Worm (Caenorhabditis elegans): ENCODE results near the gene Y113G7B.27.

Y113G7B.27 gene

DNA sequence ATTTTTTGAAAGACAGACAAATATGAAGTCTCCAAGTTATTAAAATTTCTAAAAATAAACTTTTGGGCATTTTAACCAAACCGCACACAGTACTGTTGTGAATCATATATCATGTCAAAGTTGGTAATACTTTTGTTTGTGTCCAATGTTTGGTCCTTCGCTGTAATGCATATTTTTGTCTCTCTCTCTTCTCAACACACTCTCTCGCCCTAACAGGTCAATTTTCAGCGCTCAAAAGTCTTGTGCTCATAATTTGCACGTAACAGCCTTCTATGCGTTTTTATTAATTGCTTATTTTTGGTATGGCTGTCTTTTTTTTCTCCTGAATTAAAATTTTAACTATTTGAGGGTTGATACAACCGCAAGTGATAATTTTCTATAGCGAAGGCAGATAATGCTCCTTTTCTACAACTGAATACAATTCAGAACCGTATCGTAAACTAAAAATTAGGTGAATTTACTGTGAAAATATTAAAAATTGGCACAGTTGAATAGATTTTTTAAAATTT, 30.8 kb upstream of the Y113G7B.27 start:
- TF ChIP-seq blmp-1 (tag; optimal IDR thresholded peaks at IDR 0.05) = no peak
- TF ChIP-seq elt-1 (tag; optimal IDR thresholded peaks at IDR 0.05; ENCODE audit: borderline replicate concordance, insufficient read depth) = no peak
- TF ChIP-seq lsy-2 (tag; optimal IDR thresholded peaks at IDR 0.05) = no peak
- no peak for TF ChIP-seq bed-3 (GFP tag; optimal IDR thresholded peaks at IDR 0.05)
- no peak for TF ChIP-seq unc-39 (tag; optimal IDR thresholded peaks at IDR 0.05)
- TF ChIP-seq ceh-43 (GFP tag; optimal IDR thresholded peaks at IDR 0.05) = no peak
- TF ChIP-seq unc-62 (GFP tag; optimal IDR thresholded peaks at IDR 0.05) = no peak
- TF ChIP-seq mls-2 (tag; optimal IDR thresholded peaks at IDR 0.05) = no peak
- TF ChIP-seq pha-4 (tag; optimal IDR thresholded peaks at IDR 0.05) = no peak
- no peak for TF ChIP-seq sptf-1 (tag; optimal IDR thresholded peaks at IDR 0.05)
- no peak for TF ChIP-seq ces-1 (GFP tag; optimal IDR thresholded peaks at IDR 0.05)
- TF ChIP-seq ceh-83 (GFP tag; optimal IDR thresholded peaks at IDR 0.05) = no peak
- TF ChIP-seq ham-2 (GFP tag; optimal IDR thresholded peaks at IDR 0.05) = no peak
- no peak for TF ChIP-seq sem-2 (GFP tag; optimal IDR thresholded peaks at IDR 0.05)
- no peak for TF ChIP-seq lin-13 (tag; optimal IDR thresholded peaks at IDR 0.05)
- TF ChIP-seq nhr-76 (tag; optimal IDR thresholded peaks at IDR 0.05) = no peak
- TF ChIP-seq ztf-11 (tag; optimal IDR thresholded peaks at IDR 0.05) = no peak
- TF ChIP-seq drap-1 (GFP tag; optimal IDR thresholded peaks at IDR 0.05) = no peak
- no peak for TF ChIP-seq elt-3 (tag; optimal IDR thresholded peaks at IDR 0.05)

DNA sequence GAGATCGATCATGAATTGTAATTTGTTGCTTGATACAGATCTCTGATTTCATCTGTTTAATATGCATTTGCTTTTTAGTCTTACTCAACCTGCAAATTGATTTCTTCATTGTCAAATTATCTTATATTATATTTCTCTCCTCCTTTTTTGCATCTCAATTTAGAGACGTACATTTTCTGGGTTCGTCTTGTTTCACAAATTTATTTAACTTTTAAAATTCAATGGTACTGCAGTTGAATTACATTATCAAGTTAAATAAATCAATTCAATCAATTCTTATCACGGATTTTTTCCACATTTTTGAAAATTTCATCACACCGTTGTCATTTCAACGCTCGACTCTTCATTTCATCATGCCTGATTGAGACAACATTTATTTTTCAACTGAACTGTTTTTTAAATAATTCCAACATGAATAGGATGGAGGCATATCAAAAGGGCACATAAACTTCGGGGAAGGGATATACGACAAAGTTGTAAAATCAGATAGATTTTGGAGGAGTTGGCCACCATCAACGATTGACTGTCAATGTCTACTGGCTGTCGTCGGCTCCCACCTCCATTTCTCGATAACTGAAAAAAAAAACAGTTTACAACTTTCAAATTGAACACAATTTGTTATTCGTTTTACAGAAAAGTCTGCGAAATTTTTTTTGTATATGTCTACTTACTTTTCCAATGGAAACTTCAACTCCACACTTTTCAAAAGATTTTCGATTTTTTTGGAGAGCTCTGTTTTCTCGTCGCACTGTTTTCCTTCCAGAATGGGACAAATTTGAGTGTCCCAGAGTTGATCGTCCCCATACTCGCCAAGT, 30.1 kb upstream of the Y113G7B.27 start:
- TF ChIP-seq cnd-1 (tag; optimal IDR thresholded peaks at IDR 0.05) (no peak), elt-3 (tag; optimal IDR thresholded peaks at IDR 0.05) (no peak), unc-62 (GFP tag; optimal IDR thresholded peaks at IDR 0.05) (no peak), lin-32 (GFP tag; optimal IDR thresholded peaks at IDR 0.05) (no peak), ham-2 (GFP tag; optimal IDR thresholded peaks at IDR 0.05) (no peak), nhr-2 (tag; optimal IDR thresholded peaks at IDR 0.05) (no peak), zip-8 (tag; optimal IDR thresholded peaks at IDR 0.05) (no peak), pha-4 (tag; optimal IDR thresholded peaks at IDR 0.05) (no peak), nhr-12 (tag; optimal IDR thresholded peaks at IDR 0.05) (no peak)

- TF ChIP-seq ces-1 (GFP tag; optimal IDR thresholded peaks at IDR 0.05) (no peak), ceh-43 (GFP tag; optimal IDR thresholded peaks at IDR 0.05) (no peak), unc-39 (tag; optimal IDR thresholded peaks at IDR 0.05) (no peak), mls-2 (tag; optimal IDR thresholded peaks at IDR 0.05) (no peak), blmp-1 (tag; optimal IDR thresholded peaks at IDR 0.05) (no peak), lin-13 (tag; optimal IDR thresholded peaks at IDR 0.05) (no peak), lin-32 (GFP tag; optimal IDR thresholded peaks at IDR 0.05) (no peak), nhr-76 (tag; optimal IDR thresholded peaks at IDR 0.05) (no peak), drap-1 (GFP tag; optimal IDR thresholded peaks at IDR 0.05) (no peak)
Measured at ce11 chrV:20163105-20163449, 29.6 kb upstream of the Y113G7B.27 start.

DNA sequence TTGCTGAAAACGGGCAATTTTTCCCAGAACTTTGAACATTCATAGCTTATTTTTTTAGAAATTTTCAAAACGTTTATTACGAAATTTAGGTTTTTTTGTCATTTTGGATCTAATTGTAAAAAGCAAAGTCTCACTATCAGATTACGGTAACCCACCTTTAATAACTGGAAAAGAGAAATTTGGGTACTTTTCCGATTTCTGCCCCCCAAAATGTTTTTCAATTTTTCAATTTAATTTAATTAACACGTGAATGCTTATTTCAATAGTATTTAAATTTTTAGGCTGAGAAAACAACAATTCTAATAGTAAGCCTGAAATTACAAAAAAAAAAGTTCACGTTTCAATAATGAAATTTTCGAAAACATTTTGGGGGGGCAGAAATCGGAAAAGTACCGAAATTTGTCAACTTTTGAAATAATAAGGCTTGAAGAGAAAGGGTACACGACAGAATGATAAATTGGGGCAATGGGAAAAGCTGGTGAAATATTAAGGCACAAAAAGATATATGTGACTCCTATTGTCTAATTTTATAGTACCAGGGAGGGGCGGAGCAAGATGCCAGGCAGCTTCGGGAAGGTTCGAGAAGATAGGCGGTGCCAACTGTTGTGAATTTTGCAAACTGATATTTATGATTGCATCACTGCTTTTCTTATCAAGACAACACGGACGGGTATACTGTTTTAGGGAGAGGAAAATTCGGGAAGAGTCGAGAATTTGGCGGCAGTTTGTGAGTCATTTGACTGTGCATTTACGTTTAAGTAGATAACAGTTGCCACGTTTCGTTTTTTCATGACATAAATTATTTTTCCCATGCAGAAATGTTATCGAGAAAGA, 28.4 kb upstream of the Y113G7B.27 start, which contains the start of gene F19B2.5:
F19B2.5 (minus strand) TSS at position 107 of the 834 bp plus-strand sequence.
- TF ChIP-seq ceh-83 (GFP tag; optimal IDR thresholded peaks at IDR 0.05) (no peak), lin-32 (GFP tag; optimal IDR thresholded peaks at IDR 0.05) (no peak), pha-4 (tag; optimal IDR thresholded peaks at IDR 0.05) (no peak)

DNA sequence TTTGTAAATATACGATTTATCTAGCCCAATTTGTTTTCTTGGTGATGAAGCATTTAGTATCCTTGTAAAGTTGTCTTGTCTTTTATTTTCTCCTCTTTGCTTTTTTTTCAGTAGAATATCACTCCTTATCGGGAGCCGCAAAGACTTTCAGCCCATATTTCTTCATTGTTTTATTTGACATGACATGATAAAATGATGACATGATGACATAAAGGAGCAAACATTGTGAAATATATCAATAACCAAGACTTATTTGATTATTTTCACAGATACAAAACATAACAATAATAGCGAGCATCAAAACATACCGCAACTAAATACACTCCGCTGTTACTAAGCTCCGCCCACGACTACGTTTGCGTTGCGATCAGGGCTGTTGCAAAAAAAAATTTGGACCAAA, 26.8 kb upstream of the Y113G7B.27 start:
- TF ChIP-seq bed-3 (GFP tag; optimal IDR thresholded peaks at IDR 0.05) (no peak), ham-2 (GFP tag; optimal IDR thresholded peaks at IDR 0.05) (no peak), drap-1 (GFP tag; optimal IDR thresholded peaks at IDR 0.05) (no peak), nhr-28 (tag; optimal IDR thresholded peaks at IDR 0.05) (no peak), nhr-237 (tag; optimal IDR thresholded peaks at IDR 0.05) (no peak), zip-8 (tag; optimal IDR thresholded peaks at IDR 0.05) (no peak), flh-1 (GFP tag; optimal IDR thresholded peaks at IDR 0.05) (no peak), elt-3 (tag; optimal IDR thresholded peaks at IDR 0.05) (no peak), lsy-2 (tag; optimal IDR thresholded peaks at IDR 0.05) (no peak), lin-32 (GFP tag; optimal IDR thresholded peaks at IDR 0.05) (no peak), ceh-39 (tag; optimal IDR thresholded peaks at IDR 0.05) (no peak)
